Worm (Caenorhabditis elegans): ENCODE results near the gene F56D2.8.
A peak's percentile ranks its signal among the peaks of the same experiment; 100 is the strongest.

F56D2.8 gene

DNA sequence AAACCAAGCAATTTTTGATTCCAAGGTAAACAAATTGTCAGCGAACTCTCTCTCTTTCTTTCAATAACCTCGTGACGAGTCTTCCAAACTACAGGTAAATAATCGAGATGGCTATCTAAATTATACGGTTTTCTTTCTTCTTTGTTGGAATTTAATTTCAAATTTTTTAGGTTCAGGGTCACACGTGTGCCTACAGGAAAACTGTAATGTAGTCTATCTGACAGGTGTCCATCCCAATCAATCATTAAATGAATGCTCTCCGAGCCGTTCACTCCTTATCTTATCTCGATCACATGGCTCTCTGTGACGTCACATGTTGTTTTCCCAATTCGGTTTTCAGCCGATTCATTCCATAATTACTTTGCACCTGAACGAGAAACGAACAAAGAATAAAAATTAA is 29.6 kb downstream of the F56D2.8 start:
- TF ChIP-seq blmp-1 (tag; optimal IDR thresholded peaks at IDR 0.05), result no peak
- TF ChIP-seq unc-62 (GFP tag; optimal IDR thresholded peaks at IDR 0.05), result peak; percentile 47
- TF ChIP-seq elt-1 (tag; optimal IDR thresholded peaks at IDR 0.05; ENCODE audit: borderline replicate concordance, insufficient read depth), result peak; percentile 30

DNA sequence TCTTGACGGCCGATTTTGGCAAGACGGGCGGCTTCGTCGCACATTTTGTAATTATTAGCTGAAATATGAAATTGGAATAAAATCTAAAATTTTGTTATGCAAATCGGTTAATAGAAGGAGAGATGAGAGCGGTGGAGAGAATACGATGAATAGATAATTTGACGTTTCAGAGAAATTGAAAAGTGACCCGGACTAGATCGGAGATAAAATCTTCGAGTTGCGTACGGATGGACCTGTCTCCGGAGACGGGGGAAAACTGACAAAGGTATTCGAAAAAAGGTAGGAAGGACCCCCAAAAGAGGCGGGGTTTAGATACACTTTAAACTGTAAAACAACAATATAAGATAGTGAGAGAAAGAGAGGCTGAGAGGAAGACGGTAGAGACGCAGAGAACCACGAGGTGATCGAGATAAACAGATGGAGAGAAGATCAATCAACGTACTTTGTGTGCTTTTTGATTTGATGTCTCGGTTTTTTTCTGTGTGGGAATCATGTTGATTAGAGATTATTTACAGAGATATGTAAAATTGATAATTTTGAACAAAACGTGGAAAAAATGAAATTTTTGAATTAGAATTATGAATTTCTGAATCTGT is 30.5 kb downstream of the F56D2.8 start, which contains the start of gene F09F7.6:
Gene F09F7.6, minus strand, starts transcription at position 64 of the 596 bp plus-strand sequence.
- no peak for TF ChIP-seq nhr-76 (tag; optimal IDR thresholded peaks at IDR 0.05)
- TF ChIP-seq unc-120 (tag; optimal IDR thresholded peaks at IDR 0.05; ENCODE audit: poor library complexity, severe bottlenecking), result peak; percentile 39
- TF ChIP-seq elt-1 (tag; optimal IDR thresholded peaks at IDR 0.05; ENCODE audit: borderline replicate concordance, insufficient read depth), result peak; percentile 84

DNA sequence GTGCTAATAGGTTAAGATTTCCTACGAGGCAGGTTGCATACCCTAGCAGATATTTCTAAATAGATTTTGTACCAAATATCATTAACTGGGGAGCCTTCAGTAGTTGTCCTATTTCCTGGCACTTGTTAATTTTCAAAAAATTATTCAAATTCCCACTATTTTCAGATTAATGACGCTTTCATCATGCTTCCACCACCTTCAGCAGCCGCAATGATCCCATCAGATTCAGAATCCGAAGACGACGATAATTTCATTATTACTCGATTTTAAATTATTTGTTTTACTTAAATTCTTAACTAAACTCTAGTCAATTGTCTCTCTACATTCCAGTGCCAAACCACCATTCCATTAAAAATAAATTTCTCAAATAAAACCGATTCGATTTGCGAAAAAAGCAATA is 31.8 kb downstream of the F56D2.8 start:
- no peak for TF ChIP-seq nhr-12 (tag; optimal IDR thresholded peaks at IDR 0.05)
- TF ChIP-seq elt-1 (tag; optimal IDR thresholded peaks at IDR 0.05; ENCODE audit: borderline replicate concordance, insufficient read depth), result no peak
- TF ChIP-seq cnd-1 (tag; optimal IDR thresholded peaks at IDR 0.05), result no peak
- TF ChIP-seq lsy-2 (tag; optimal IDR thresholded peaks at IDR 0.05), result no peak
- no peak for TF ChIP-seq bed-3 (GFP tag; optimal IDR thresholded peaks at IDR 0.05)
- no peak for TF ChIP-seq pha-4 (tag; optimal IDR thresholded peaks at IDR 0.05)
- TF ChIP-seq lin-32 (GFP tag; optimal IDR thresholded peaks at IDR 0.05), result no peak
- TF ChIP-seq M03D4.4 (tag; optimal IDR thresholded peaks at IDR 0.05), result no peak
- TF ChIP-seq ces-1 (GFP tag; optimal IDR thresholded peaks at IDR 0.05), result no peak
- TF ChIP-seq sptf-1 (tag; optimal IDR thresholded peaks at IDR 0.05), result no peak
- TF ChIP-seq unc-39 (tag; optimal IDR thresholded peaks at IDR 0.05), result no peak
- TF ChIP-seq ceh-39 (tag; optimal IDR thresholded peaks at IDR 0.05), result no peak
- TF ChIP-seq flh-1 (GFP tag; optimal IDR thresholded peaks at IDR 0.05), result no peak
- no peak for TF ChIP-seq drap-1 (GFP tag; optimal IDR thresholded peaks at IDR 0.05)
- no peak for TF ChIP-seq sem-2 (GFP tag; optimal IDR thresholded peaks at IDR 0.05)

DNA sequence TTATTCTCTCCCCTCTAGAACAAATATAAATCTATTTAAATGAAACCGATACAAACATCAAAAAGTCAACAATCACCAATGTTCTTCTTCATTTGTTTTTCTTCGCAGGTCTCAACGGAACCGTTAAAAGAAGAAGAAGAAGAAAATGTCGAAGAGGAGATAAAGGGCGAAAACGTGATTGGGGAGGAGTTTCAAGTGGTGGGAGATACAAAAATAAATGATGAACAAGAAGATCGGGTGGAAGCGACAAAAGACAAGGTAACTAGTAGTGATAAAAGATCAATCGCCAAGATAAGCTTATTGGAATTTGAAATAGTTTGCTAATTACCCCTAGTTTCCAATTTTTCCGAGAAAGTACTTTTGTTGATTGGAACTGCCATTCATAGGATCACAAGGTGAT is 32.5 kb downstream of the F56D2.8 start:
- TF ChIP-seq unc-120 (tag; optimal IDR thresholded peaks at IDR 0.05; ENCODE audit: poor library complexity, severe bottlenecking) (no peak), ces-1 (GFP tag; optimal IDR thresholded peaks at IDR 0.05) (no peak), M03D4.4 (tag; optimal IDR thresholded peaks at IDR 0.05) (no peak), nhr-237 (tag; optimal IDR thresholded peaks at IDR 0.05) (no peak), ceh-39 (tag; optimal IDR thresholded peaks at IDR 0.05) (no peak), nhr-28 (tag; optimal IDR thresholded peaks at IDR 0.05) (no peak), nhr-2 (tag; optimal IDR thresholded peaks at IDR 0.05) (no peak), nhr-76 (tag; optimal IDR thresholded peaks at IDR 0.05) (no peak)

DNA sequence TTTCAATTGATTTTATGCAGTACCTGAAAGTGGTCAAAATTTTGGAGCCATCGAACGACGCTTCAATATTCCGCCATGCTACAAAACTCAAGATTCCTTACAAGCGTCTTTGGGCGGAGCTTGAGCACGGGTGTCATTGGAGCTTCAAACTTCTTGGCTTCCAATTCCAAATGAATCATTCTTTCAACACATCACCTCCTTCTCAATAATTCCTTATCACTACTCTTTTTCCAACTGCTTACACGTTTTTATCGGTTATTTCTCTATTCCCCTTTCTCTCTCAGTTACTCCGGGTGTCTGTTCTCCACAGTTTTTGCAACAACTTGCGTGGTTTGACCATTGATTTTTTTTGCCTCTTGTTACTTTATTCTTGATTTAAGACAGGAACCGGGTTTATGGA is 35.9 kb downstream of the F56D2.8 start, which contains the start of gene F09F7.5:
Gene F09F7.5, plus strand, starts transcription at position 258 of the 400 bp plus-strand sequence.
- TF ChIP-seq flh-1 (GFP tag; optimal IDR thresholded peaks at IDR 0.05) (no peak), lin-32 (GFP tag; optimal IDR thresholded peaks at IDR 0.05) (no peak), blmp-1 (tag; optimal IDR thresholded peaks at IDR 0.05) (no peak), nhr-12 (tag; optimal IDR thresholded peaks at IDR 0.05) (no peak), ces-1 (GFP tag; optimal IDR thresholded peaks at IDR 0.05) (no peak)

DNA sequence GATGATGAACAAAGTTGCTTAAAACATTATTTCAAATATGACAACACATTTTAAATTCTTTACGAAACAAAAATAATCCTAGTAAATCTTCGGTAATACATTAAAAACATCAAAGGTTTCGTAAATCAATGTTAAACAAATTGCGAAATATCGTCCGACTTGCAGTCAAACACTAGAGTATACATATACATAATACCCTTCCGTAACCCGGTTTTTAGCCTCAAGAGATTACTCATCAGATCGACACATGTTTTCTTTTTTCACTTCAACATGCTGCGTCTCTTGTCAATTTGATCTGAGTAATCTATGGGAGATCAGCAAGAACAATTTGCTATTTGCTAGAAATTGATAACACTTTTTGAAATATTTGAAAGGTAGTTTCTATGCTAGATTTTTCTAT is 36.4 kb downstream of the F56D2.8 start:
- TF ChIP-seq drap-1 (GFP tag; optimal IDR thresholded peaks at IDR 0.05) (no peak), unc-120 (tag; optimal IDR thresholded peaks at IDR 0.05; ENCODE audit: poor library complexity, severe bottlenecking) (no peak), ceh-83 (GFP tag; optimal IDR thresholded peaks at IDR 0.05) (no peak), ceh-39 (tag; optimal IDR thresholded peaks at IDR 0.05) (no peak), hlh-1 (tag; optimal IDR thresholded peaks at IDR 0.05) (no peak), nhr-76 (tag; optimal IDR thresholded peaks at IDR 0.05) (no peak), lsy-2 (tag; optimal IDR thresholded peaks at IDR 0.05) (no peak), ztf-11 (tag; optimal IDR thresholded peaks at IDR 0.05) (no peak), nhr-237 (tag; optimal IDR thresholded peaks at IDR 0.05) (no peak), ham-2 (GFP tag; optimal IDR thresholded peaks at IDR 0.05) (no peak), M03D4.4 (tag; optimal IDR thresholded peaks at IDR 0.05) (no peak), mep-1 (tag; optimal IDR thresholded peaks at IDR 0.05) (no peak), blmp-1 (tag; optimal IDR thresholded peaks at IDR 0.05) (no peak)
